Worm (Caenorhabditis elegans) whole organism, L4 larva: ENCODE results near the gene F38A5.22.
A peak's percentile ranks its signal among the peaks of the same experiment; 100 is the strongest.

Experiments used
- F10B5.3 ChIP-seq: sonication (generic microtip); optimal IDR thresholded peaks from 2 replicates; lab custom pipeline; 2016; ENCODE audit warnings: mild to moderate bottlenecking, missing genetic modification characterization, missing compliant biosample characterization
- F49E8.2 ChIP-seq: sonication (generic microtip); optimal IDR thresholded peaks from 2 replicates; lab custom pipeline; 2016; ENCODE audit warnings: missing compliant biosample characterization, mild to moderate bottlenecking, missing genetic modification characterization, borderline replicate concordance
- Y5F2A.4 ChIP-seq: fragments of 200-800 bp; sonication (Bioruptor generic); optimal IDR thresholded peaks from 2 replicates; lab custom pipeline; 2018; ENCODE audit warnings: mild to moderate bottlenecking, missing genetic modification characterization, missing compliant biosample characterization
- ZK337.2 ChIP-seq: fragments of 200-800 bp; sonication (Bioruptor generic); IDR thresholded peaks from 2 replicates; pipeline ENCODE4 v1.3.6; 2022; ENCODE audit warnings: missing genetic modification reagents, missing genetic modification characterization, missing compliant biosample characterization
- ama-1 ChIP-seq: fragments of 150-350 bp; optimal IDR thresholded peaks from 2 replicates; lab custom pipeline; 2014; ENCODE audit warnings: inconsistent platforms, mixed read lengths
- arid-1 ChIP-seq: fragments of 200-800 bp; sonication (Bioruptor generic); conservative IDR thresholded peaks from 2 replicates; pipeline ENCODE4 v1.3.6; 2022; ENCODE audit warnings: missing genetic modification reagents, missing genetic modification characterization, missing compliant biosample characterization
- ceh-20 ChIP-seq: fragments of 200-800 bp; sonication (Bioruptor generic); IDR thresholded peaks from 2 replicates; pipeline ENCODE4 v1.3.6; 2022; ENCODE audit warnings: missing genetic modification reagents, missing genetic modification characterization, missing compliant biosample characterization
- ceh-62 ChIP-seq: sonication (generic microtip); optimal IDR thresholded peaks from 2 replicates; lab custom pipeline; 2017; ENCODE audit warnings: missing biosample characterization, missing genetic modification characterization
- ceh-82 ChIP-seq: sonication (generic microtip); optimal IDR thresholded peaks from 2 replicates; lab custom pipeline; 2017; ENCODE audit warnings: missing biosample characterization, missing genetic modification characterization
- ces-1 ChIP-seq: fragments of 150-350 bp; sonication (generic microtip); optimal IDR thresholded peaks from 4 replicates; lab custom pipeline; 2014; ENCODE audit warnings: missing biosample characterization, missing genetic modification reagents, missing genetic modification characterization
- daf-16 ChIP-seq, 3 experiments: sonication (generic microtip); optimal IDR thresholded peaks; 2 replicates each; lab custom pipeline; 2016 to 2017; ENCODE audit warnings: missing genetic modification characterization in 3 of 3, missing genetic modification reagents in 3 of 3, mild to moderate bottlenecking in 2 of 3, missing compliant biosample characterization in 2 of 3, missing biosample characterization in 1 of 3, moderate library complexity in 1 of 3
- dmd-6 ChIP-seq: fragments of 200-800 bp; sonication (Bioruptor generic); IDR thresholded peaks from 2 replicates; pipeline ENCODE4 v1.3.6; 2022; ENCODE audit warnings: missing genetic modification reagents, missing genetic modification characterization, missing compliant biosample characterization
- duxl-1 ChIP-seq: sonication (generic microtip); optimal IDR thresholded peaks from 2 replicates; lab custom pipeline; 2016; ENCODE audit warnings: mild to moderate bottlenecking, missing genetic modification characterization, moderate library complexity, missing compliant biosample characterization; ENCODE audit not compliant: poor library complexity
- dve-1 ChIP-seq: sonication (generic microtip); optimal IDR thresholded peaks from 2 replicates; lab custom pipeline; 2017; ENCODE audit warnings: antibody characterized with exemption, mild to moderate bottlenecking, missing genetic modification characterization, missing compliant biosample characterization; ENCODE audit not compliant: insufficient read depth
- fkh-10 ChIP-seq: fragments of 150-350 bp; optimal IDR thresholded peaks from 2 replicates; lab custom pipeline; 2014; ENCODE audit warnings: missing biosample characterization, missing genetic modification reagents, missing genetic modification characterization
- hlh-30 ChIP-seq: sonication (generic microtip); optimal IDR thresholded peaks from 2 replicates; lab custom pipeline; 2017; ENCODE audit warnings: antibody characterized with exemption, mild to moderate bottlenecking, missing genetic modification characterization, missing compliant biosample characterization; ENCODE audit not compliant: insufficient read depth
- hmg-1.1 ChIP-seq: fragments of 200-800 bp; sonication (Bioruptor generic); IDR thresholded peaks from 2 replicates; pipeline ENCODE4 v1.3.6; 2022; ENCODE audit warnings: missing genetic modification reagents, missing genetic modification characterization, missing compliant biosample characterization
- jun-1 ChIP-seq: fragments of 150-350 bp; optimal IDR thresholded peaks from 2 replicates; lab custom pipeline; 2014; ENCODE audit warnings: missing biosample characterization, missing genetic modification reagents, missing genetic modification characterization
- lim-7 ChIP-seq: fragments of 200-800 bp; sonication (Bioruptor generic); IDR thresholded peaks from 2 replicates; pipeline ENCODE4 v1.3.6; 2022; ENCODE audit warnings: missing genetic modification characterization, missing compliant biosample characterization
- lin-13 ChIP-seq: fragments of 150-350 bp; optimal IDR thresholded peaks from 2 replicates; lab custom pipeline; 2014; ENCODE audit warnings: missing biosample characterization, missing genetic modification reagents, missing genetic modification characterization
- lin-29 ChIP-seq: fragments of 200-800 bp; sonication (Bioruptor generic); IDR thresholded peaks from 2 replicates; pipeline ENCODE4 v1.3.6; 2022; ENCODE audit warnings: missing genetic modification reagents, missing genetic modification characterization, missing compliant biosample characterization
- lin-39 ChIP-seq: fragments of 150-350 bp; optimal IDR thresholded peaks from 2 replicates; lab custom pipeline; 2014; ENCODE audit warnings: missing biosample characterization, missing genetic modification reagents, missing genetic modification characterization
- madf-5 ChIP-seq, 2 experiments: fragments of 200-800 bp; sonication (Bioruptor generic); IDR thresholded peaks; 2 replicates each; pipeline ENCODE4 v1.3.6; 2022; ENCODE audit warnings: missing compliant biosample characterization in 2 of 2, missing genetic modification characterization in 2 of 2
- mdt-29 ChIP-seq: fragments of 200-800 bp; sonication (Bioruptor generic); IDR thresholded peaks from 2 replicates; pipeline ENCODE4 v1.3.6; 2022; ENCODE audit warnings: missing genetic modification reagents, missing genetic modification characterization, missing compliant biosample characterization
- nhr-10 ChIP-seq: fragments of 150-350 bp; optimal IDR thresholded peaks from 2 replicates; lab custom pipeline; 2014; ENCODE audit warnings: missing biosample characterization, missing genetic modification characterization
- nhr-11 ChIP-seq: fragments of 150-350 bp; optimal IDR thresholded peaks from 2 replicates; lab custom pipeline; 2014; ENCODE audit warnings: missing biosample characterization, missing genetic modification characterization
- nhr-28 ChIP-seq: fragments of 150-350 bp; optimal IDR thresholded peaks from 2 replicates; lab custom pipeline; 2014; ENCODE audit warnings: missing biosample characterization, missing genetic modification characterization
- nhr-6 ChIP-seq: fragments of 150-350 bp; optimal IDR thresholded peaks from 2 replicates; lab custom pipeline; 2014; ENCODE audit warnings: missing biosample characterization, missing genetic modification characterization
- nhr-76 ChIP-seq: fragments of 150-350 bp; optimal IDR thresholded peaks from 2 replicates; lab custom pipeline; 2014; ENCODE audit warnings: missing biosample characterization, missing genetic modification characterization
- nhr-77 ChIP-seq: fragments of 150-350 bp; optimal IDR thresholded peaks from 2 replicates; lab custom pipeline; 2014; ENCODE audit warnings: missing biosample characterization, missing genetic modification characterization
- php-3 ChIP-seq: fragments of 200-800 bp; sonication (Bioruptor generic); IDR thresholded peaks from 2 replicates; pipeline ENCODE4 v1.3.6; 2022; ENCODE audit warnings: missing genetic modification reagents, missing genetic modification characterization, missing compliant biosample characterization
- pqm-1 ChIP-seq: sonication (generic microtip); optimal IDR thresholded peaks from 2 replicates; lab custom pipeline; 2017; ENCODE audit warnings: missing biosample characterization, missing genetic modification characterization
- skn-1 ChIP-seq: fragments of 150-350 bp; optimal IDR thresholded peaks from 2 replicates; lab custom pipeline; 2014; ENCODE audit warnings: missing biosample characterization, missing genetic modification characterization
- snpc-1.2 ChIP-seq: fragments of 200-800 bp; sonication (Bioruptor generic); IDR thresholded peaks from 2 replicates; pipeline ENCODE4 v1.3.6; 2022; ENCODE audit warnings: missing genetic modification reagents, missing genetic modification characterization, missing compliant biosample characterization
- unc-62 ChIP-seq, 3 experiments: fragments of 150-350 bp in 1 of 3; sonication (generic microtip); optimal IDR thresholded peaks in 2 of 3; peaks in 1 of 3; 1 replicate in 1 of 3; 2 replicates in 2 of 3; lab custom pipeline; 2014 to 2017; ENCODE audit warnings: missing biosample characterization in 3 of 3, missing genetic modification characterization in 3 of 3, missing genetic modification reagents in 3 of 3, missing genotype in 1 of 3
- vab-7 ChIP-seq: fragments of 200-800 bp; sonication (Bioruptor generic); IDR thresholded peaks from 2 replicates; pipeline ENCODE4 v1.3.6; 2022; ENCODE audit warnings: missing genetic modification reagents, missing genetic modification characterization, missing compliant biosample characterization
- zfp-3 ChIP-seq: fragments of 200-800 bp; sonication (Bioruptor generic); conservative IDR thresholded peaks from 2 replicates; pipeline ENCODE4 v1.3.6; 2022; ENCODE audit warnings: missing genetic modification reagents, missing genetic modification characterization, missing compliant biosample characterization

The F38A5.22 gene

DNA sequence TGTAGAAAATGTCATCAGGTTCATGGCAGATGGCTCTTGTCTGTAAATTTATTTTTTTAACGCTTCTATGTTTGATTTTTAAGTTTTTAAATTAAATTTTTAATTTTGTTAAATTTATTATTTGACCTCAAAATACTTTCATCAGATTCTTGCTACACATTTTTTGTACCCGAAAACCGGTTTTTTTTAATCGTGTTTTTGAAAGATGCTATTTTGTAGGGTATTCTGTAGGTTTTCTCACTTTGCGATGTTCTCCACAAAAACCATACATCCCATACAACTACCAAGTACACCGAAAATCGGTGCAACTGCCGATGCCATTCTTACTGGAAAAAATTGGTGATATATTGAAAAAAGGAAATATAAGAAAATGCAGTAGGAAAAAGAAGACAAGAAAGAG, 10.1 kb upstream of the F38A5.22 start, which contains the start of gene nstp-2:
Gene nstp-2 (minus strand): TSS at position 326 of the 400 bp plus-strand sequence.
- TF ChIP-seq fkh-10 (GFP tag; lab: Kevin White, UChicago) (no peak), nhr-28 (peak; percentile 86)

DNA sequence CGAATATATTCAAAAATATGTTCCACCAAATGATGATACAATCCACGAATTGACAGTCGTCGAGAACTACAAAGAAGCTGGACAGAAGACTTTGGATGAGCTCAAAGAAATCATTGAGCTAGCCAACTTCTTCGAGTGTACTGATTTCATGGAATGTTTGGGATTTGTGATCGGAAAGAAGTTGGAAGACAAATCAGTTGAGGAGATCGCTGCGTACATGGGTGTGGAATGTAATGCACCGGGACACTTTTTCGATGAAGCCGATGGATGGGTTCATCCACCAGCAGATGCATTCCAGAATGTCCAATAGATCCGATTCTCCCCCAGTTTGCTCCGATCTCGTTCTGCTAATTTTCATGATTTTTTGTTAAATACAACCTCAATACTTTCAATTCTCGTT, 7.8 kb upstream of the F38A5.22 start:
- TF ChIP-seq dve-1 (tag; lab: Kevin White, UChicago) (peak; percentile 21), mdt-29 (GFP tag; lab: Robert Waterston, UW) (no peak), vab-7 (no peak), unc-62 (GFP tag; optimal IDR thresholded peaks at IDR 0.05 in 1 of 2; lab: Kevin White, UChicago) (peak in 1 of 2 experiments; percentile 55), unc-62 (tag; optimal IDR thresholded peaks at IDR 0.05; lab: Kevin White, UChicago) (no peak)

DNA sequence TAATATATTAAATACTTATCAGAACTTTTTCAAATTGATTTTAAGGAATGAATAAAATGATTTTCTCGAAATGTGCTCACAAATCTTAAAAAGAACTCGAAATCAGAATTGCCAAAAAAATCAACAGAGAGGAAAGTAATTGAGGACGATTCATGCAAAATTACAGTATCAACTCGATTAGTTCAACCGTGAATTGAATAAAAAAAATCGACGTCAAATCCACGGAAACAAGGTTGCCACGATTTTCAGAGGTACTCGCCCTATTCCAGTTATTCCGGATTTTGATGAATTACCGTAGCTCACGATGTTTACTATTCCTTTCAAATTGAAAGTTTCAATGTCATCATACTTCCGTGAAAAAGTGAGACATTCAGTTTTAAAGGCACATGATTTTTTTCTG, 6.6 kb upstream of the F38A5.22 start, which contains the start of gene F15B10.3:
Gene F15B10.3 (plus strand): TSS at position 301 of the 400 bp plus-strand sequence.
- no peak for TF ChIP-seq nhr-10 (tag; lab: Kevin White, UChicago)
- no peak for TF ChIP-seq dve-1 (tag; lab: Kevin White, UChicago)
- TF ChIP-seq nhr-77: no peak
- no peak for TF ChIP-seq nhr-76
- TF ChIP-seq lin-29 (GFP tag; lab: Robert Waterston, UW): no peak
- no peak for TF ChIP-seq jun-1 (tag; lab: Kevin White, UChicago)
- TF ChIP-seq lin-13 (GFP tag; lab: Kevin White, UChicago): no peak
- TF ChIP-seq madf-5 (GFP tag; IDR thresholded peaks at IDR 0.05; lab: Robert Waterston, UW): no peak
- no peak for TF ChIP-seq Y5F2A.4 (GFP tag; lab: Kevin White, UChicago)
- TF ChIP-seq ces-1 (GFP tag; lab: Kevin White, UChicago): no peak
- no peak for TF ChIP-seq ZK337.2 (GFP tag; lab: Robert Waterston, UW)
- no peak for TF ChIP-seq ceh-82
- no peak for TF ChIP-seq arid-1 (GFP tag; lab: Robert Waterston, UW)

DNA sequence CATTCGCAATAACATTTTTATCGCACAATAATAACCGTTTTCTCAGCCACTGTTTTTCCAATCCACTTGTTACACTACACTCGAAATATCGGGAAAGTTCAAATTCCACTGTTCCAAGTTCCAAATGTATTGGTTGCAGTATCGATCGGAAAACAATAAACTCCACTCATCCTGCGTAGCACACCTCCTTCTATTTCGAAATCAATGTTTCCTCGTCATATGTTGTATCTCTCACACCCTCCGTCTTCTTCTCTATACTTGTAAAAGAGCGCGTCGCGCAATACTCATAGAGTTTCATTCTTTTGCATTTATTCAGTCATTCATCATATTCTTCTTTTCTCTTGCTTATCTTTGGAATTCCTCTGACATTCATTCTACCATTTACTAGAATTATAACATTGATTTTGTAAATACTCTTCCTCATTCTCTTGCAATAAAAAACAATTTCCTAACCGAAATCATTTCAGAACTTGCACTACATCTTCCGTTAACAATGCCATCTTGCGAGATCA, 5.5 kb upstream of the F38A5.22 start, which contains the start of gene sup-36:
Gene sup-36 (plus strand): TSS at position 462 of the 512 bp plus-strand sequence.
- TF ChIP-seq F49E8.2 (tag; lab: Kevin White, UChicago) (no peak), hlh-30 (tag; lab: Kevin White, UChicago) (peak; percentile 71), duxl-1 (tag; lab: Kevin White, UChicago) (no peak), pqm-1 (peak; percentile 9), zfp-3 (no peak), daf-16 (GFP tag; optimal IDR thresholded peaks at IDR 0.05; lab: Kevin White, UChicago) (no peak), daf-16 (tag; optimal IDR thresholded peaks at IDR 0.05; lab: Kevin White, UChicago) (peak; percentile 48), dve-1 (tag; lab: Kevin White, UChicago) (peak; percentile 33), nhr-28 (peak; percentile 49)

DNA sequence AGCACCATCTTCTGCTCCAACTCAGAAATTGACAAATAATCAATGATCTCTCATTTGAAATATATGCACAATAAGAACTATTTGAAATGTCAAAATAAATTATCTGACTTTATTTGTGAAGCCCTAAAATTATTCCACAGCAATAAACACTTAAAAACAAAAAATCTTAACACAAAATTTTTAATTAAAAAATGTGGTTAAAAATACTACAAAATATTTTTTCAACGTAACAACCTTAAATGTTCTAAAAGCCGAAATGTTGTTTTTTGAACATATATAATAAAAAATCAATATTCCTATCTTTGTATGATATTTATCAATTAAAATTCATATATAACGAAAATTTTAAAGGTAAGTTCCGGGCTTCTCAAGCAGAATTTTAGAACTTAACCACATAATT, 3.7 kb upstream of the F38A5.22 start, which contains the start of gene F38A5.8:
Gene F38A5.8 (plus strand): TSS at position 301 of the 400 bp plus-strand sequence.
- TF ChIP-seq nhr-11 (tag; lab: Kevin White, UChicago): no peak
- TF ChIP-seq dmd-6 (GFP tag; lab: Robert Waterston, UW): no peak
- TF ChIP-seq ama-1: no peak
- no peak for TF ChIP-seq F10B5.3 (tag; lab: Kevin White, UChicago)
- TF ChIP-seq lim-7 (GFP tag; lab: Robert Waterston, UW): no peak
- no peak for TF ChIP-seq F49E8.2 (tag; lab: Kevin White, UChicago)
- TF ChIP-seq ZK337.2 (GFP tag; lab: Robert Waterston, UW): no peak
- no peak for TF ChIP-seq php-3 (GFP tag; lab: Robert Waterston, UW)
- no peak for TF ChIP-seq lin-39 (tag; lab: Kevin White, UChicago)
- no peak for TF ChIP-seq snpc-1.2 (GFP tag; lab: Robert Waterston, UW)
- TF ChIP-seq lin-13 (GFP tag; lab: Kevin White, UChicago): no peak
- TF ChIP-seq nhr-76: no peak
- no peak for TF ChIP-seq nhr-6 (tag; lab: Kevin White, UChicago)
- no peak for TF ChIP-seq skn-1 (tag; lab: Kevin White, UChicago)
- TF ChIP-seq ceh-20: no peak
- no peak for TF ChIP-seq ceh-62 (tag; lab: Kevin White, UChicago)
- TF ChIP-seq arid-1 (GFP tag; lab: Robert Waterston, UW): no peak
- TF ChIP-seq hmg-1.1 (GFP tag; lab: Robert Waterston, UW): no peak
- TF ChIP-seq, all 104 proteins: peak for 0
